Fruit fly (Drosophila melanogaster): Measurements from ENCODE around the gene CG34434.

The CG34434 gene

DNA sequence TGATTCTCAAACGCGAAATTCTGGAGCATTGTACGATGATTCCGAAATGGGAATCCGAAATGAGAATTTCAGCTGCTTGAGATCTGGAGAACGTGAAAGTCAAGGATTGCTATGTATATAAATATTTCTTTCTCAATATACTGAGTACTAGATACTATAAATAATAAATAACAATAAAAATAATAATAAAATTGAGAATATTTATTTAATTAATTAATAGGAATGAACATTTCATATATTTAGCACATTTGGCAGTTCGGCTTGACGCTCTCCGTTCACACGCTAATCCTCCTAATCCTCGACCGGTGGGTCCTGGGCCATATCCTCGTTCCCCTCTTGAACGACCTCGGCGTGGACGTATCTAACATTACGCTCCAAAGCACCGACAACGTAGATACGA is 1.8 kb downstream of the CG34434 start, which contains the start of gene CG34435:
TSS of gene CG34435 (minus strand) at position 101 of the 400 bp plus-strand sequence.
- TF ChIP-seq CG17801 (GFP tag; optimal IDR thresholded peaks at IDR 0.05; ENCODE audit: partially characterized antibody) = no peak

DNA sequence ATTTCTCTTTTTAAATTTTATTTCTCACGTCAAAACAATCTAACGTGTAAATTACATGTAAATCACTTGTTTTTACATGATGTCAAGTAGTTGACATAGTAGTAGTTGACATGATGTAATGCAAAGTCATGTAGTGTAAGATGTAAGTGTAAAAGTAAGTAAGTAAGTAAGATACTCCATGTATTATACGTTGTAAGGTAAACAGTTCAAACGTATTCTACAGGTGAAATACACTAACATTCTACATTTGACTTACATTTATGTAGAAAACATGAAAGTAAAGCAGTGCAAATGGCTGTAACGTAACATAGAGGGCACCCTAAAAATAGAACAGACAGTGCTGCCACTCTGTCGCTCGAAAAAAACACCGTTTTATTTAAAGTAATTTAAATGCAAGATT is 3.2 kb downstream of the CG34434 start:
- TF ChIP-seq CG17801 (GFP tag; optimal IDR thresholded peaks at IDR 0.05; ENCODE audit: partially characterized antibody) = no peak

DNA sequence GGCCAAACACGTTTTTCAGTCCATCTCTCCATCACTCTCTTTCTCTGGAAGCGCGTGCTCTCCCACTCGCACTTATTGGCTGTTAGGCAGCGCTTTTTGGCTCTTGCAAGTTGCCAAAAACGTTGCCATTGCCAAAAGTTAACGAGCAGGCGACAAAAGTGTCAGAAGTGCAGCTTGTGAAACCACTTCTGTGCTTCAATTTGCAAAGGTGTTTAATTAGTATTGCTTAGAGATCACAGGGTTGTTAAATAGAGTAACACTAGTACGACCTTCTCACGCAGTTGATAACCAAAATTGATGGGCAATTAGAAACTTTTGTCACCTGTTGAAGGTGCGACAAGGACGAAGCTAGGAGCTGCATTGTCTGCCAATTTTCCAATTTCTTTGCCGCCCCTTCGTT is 7.7 kb downstream of the CG34434 start:
- TF ChIP-seq CG17801 (GFP tag; optimal IDR thresholded peaks at IDR 0.05; ENCODE audit: partially characterized antibody) = no peak

DNA sequence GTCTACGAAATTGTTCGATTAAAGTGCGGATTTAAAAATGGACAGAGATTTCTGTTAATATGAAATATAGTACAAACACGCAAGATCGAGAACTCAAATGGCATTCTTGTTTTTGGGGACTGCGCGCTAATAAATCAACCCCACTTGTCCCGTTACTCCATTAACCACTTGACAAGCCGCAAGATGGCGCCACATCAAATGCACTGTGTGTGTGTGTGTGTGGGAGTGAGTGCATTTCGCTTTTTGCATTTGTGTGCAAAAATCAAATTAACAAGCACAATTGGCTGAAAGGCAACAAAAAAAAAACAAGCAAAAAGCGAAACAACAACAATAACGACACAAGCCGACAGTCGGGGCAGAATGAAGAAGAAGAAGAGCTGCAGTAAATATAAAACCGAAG is 8.5 kb downstream of the CG34434 start:
- no peak for TF ChIP-seq CG17801 (GFP tag; optimal IDR thresholded peaks at IDR 0.05; ENCODE audit: partially characterized antibody)

DNA sequence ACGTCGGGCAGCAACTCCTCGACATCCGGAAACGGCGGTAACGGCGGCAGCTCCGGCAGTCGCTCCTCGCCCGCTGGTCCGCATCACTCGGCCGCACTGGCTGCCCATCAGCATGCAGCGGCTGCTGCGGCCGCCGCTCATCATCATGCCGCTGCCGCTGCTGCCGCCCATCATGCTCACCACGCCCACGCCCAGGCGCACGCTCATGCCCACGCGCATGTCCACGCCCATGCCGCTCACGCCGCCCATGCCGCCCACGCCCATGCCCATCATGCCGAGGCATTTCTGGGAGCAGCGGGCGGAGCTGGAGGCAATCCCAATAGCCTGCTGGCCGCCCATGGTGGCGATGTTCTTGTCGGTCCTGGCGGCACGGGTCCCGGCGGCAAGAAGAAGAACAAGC is 9.8 kb downstream of the CG34434 start:
- no peak for TF ChIP-seq CG17801 (GFP tag; optimal IDR thresholded peaks at IDR 0.05; ENCODE audit: partially characterized antibody)

DNA sequence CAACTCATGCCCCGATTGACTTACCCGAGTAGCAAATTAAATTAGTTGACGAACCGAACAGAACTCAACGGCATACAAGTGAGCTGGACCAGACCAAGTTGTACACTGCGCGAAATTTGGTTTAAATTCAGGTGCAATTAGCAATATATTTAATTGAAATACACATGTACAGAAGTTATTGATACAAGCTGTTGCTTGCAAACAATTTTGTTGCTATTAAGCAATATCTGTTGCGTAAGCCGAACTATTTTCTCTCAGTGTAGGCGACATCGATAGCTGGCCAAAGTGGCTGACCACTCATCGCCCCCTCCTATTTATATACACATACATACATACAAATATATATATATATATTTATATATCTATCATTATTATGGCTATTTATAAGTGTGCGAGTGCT is 12.0 kb downstream of the CG34434 start:
- TF ChIP-seq CG17801 (GFP tag; optimal IDR thresholded peaks at IDR 0.05; ENCODE audit: partially characterized antibody) = no peak

DNA sequence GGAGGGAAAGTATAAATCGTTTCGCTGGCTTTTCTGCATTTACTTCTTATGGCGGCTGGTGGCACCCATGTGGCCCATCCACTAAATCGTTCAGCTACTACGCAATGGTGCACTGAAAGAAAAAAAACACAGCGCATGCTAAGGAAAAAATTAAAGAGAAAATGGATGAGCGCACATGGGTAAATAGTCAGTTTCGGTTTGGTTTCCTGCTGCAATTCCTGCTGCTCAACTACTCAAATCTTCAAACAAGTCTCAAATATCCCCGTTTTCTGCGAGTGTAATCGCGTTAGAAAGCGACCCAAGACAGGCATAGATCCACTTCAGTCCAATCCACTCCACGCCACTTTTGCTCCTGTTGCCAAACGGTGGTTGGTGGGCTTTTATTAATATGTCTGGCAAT is 13.2 kb downstream of the CG34434 start:
- TF ChIP-seq CG17801 (GFP tag; optimal IDR thresholded peaks at IDR 0.05; ENCODE audit: partially characterized antibody) = no peak

DNA sequence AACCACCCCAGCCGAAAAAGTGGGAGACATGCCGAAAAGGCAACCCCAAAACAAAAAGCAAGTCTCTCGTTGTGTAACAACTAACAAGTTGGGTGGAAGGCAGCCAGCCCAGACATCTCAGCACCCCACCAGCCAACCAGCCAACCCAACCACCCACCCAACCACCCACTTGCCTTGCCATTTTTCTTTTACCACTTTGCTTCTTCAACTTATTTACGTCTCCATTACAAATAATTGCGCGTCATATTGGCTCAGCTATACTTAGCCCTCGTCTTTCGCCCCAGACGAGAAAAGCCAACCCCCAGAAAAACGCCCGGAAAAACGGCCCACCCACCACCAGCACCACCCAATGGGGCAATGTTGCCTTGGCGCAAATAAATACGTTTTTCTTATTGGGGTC is 13.9 kb downstream of the CG34434 start:
- TF ChIP-seq CG17801 (GFP tag; optimal IDR thresholded peaks at IDR 0.05; ENCODE audit: partially characterized antibody) = no peak

DNA sequence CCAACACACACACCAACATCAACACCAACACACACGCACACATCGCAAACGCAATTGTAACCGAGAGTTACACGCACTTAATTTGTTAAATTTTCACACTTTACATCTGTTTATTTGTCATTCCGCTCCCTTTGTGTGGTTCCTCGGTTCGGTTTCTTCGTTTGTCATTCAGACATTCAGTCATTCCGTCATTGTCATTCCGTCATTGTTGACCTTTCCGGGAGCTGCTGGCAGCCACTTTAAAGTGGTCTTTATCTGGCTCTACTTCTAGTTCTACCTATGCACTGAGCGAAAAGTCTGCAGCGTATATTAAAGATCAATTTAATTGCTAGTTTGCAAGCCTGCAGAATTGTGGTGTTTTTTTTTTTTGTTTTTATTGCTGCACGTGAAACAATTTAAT is 19.6 kb downstream of the CG34434 start:
- no peak for TF ChIP-seq CG17801 (GFP tag; optimal IDR thresholded peaks at IDR 0.05; ENCODE audit: partially characterized antibody)

DNA sequence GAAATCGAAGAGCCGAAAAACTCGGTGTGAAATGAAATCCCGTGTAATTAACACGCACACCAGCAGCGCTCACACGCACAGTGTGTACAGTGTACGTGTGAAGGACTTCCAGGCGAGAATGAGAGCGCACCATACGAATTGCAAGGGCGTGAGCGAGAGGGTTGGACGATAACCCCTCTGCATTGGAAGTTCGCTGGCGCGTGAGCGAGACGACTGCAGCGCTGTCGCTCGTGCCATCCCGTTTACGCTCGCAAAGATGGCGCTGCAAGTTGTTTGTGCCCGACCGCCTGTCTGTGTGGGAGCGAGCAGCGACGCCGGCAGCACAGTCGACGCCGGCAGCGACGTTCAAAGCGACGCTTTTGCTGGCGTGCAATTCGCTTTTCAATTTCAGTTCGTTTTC is 22.3 kb downstream of the CG34434 start, which contains the start of gene Vsx1:
TSS of gene Vsx1 (plus strand) at position 388 of the 400 bp plus-strand sequence.
- TF ChIP-seq CG17801 (GFP tag; optimal IDR thresholded peaks at IDR 0.05; ENCODE audit: partially characterized antibody) = no peak

DNA sequence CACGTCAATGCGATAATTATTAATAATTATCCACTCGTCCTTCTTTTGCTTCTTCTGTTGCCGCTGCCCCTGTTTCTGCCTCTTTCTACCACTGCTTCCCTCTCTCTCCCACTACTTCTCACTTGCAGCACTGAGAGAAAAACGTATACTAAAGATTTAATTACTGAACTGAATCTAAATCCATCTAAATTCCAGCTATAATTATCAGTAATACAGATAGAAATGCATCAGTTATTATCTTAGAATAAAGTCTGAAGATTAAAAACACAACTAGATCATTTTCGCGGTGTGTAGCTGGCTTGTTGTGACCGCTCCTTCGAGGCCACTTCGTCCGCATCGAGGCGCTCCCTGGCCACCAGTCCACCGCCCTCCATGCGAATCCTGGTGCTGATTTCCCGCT is 26.2 kb downstream of the CG34434 start:
- no peak for TF ChIP-seq CG17801 (GFP tag; optimal IDR thresholded peaks at IDR 0.05; ENCODE audit: partially characterized antibody)

DNA sequence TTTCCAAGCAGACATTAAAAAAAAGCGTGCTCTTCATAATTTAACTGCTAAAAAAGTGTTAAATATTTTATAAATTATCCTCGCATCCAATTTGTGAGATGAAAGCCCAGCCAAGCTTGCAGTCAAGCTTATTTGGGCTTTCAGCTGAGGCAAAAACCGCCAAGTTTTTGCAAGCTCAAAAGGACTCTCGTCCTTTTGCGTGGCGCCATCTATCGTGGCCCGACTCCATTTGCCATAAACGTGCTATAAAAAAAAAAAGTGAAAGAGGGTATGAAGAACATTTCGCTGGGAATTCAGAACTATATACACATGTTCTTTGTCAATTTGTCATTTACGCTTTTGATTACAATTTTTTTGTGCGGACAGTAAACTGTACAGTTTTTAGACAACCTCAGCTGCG is 27.7 kb downstream of the CG34434 start:
- no peak for TF ChIP-seq CG17801 (GFP tag; optimal IDR thresholded peaks at IDR 0.05; ENCODE audit: partially characterized antibody)

DNA sequence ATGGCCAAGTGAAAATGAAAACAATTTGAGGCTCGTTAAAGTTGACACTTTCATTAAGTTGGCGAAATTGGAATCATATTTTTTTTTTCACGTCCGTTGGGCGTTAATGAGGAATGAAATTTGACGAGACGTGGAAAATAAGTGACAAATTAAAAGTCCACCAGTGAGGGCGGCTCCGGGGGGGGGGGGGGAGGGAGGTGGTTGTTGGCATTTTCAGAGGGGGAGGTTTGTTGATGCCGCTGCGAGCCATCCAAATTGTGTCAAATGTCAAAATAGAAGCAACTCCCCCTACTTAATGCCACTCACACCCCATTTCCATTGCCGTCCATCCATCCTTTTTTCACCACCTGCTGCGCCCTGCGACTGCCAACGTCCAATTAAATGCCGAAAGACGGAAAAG is 29.1 kb downstream of the CG34434 start:
- TF ChIP-seq CG17801 (GFP tag; optimal IDR thresholded peaks at IDR 0.05; ENCODE audit: partially characterized antibody) = no peak

DNA sequence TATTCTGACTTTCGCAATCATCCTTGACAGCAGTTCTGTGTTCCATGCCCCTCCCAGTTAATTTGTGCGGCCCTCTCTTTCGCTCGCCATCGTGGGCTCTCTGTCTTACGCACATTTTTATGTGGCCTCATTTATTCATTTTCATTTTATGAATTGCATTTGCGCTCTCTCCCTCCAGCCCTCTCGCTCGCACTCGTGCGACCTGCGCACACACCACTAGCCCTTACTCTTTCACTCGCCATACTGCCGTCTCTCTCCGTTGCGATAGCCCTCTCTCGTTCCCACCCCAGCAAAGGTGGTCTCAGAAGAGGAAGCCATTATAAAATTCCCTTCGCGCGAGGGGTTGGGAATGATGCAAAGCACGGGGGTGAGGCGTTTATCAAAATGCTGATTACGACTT is 36.7 kb downstream of the CG34434 start:
- no peak for TF ChIP-seq CG17801 (GFP tag; optimal IDR thresholded peaks at IDR 0.05; ENCODE audit: partially characterized antibody)
